Fruit fly (Drosophila melanogaster): ENCODE data around the gene CycC.

DNA sequence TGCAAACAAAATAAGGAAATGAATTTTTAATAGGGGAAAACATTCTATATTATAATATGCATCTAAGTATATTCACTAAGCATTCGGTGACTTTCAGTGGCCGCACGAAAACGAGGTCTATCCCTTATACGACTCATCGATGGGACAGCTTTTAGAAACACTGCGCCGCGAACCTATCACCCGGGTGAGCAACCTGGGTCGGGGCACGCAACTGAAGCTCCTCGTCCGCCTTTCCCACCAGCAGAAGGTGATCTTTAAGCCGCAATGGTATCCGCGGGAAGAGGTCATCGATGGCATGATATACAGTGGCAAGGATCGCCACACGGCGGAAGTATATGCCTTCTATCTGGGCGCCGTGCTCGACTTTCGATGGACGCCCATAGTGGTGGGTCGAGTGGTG lies 9.1 kb downstream of the CycC start:
- TF ChIP-seq psq (GFP tag; optimal IDR thresholded peaks at IDR 0.05) (no peak), pan (optimal IDR thresholded peaks at IDR 0.05) (no peak), Myc (optimal IDR thresholded peaks at IDR 0.05) (no peak), h (GFP tag; optimal IDR thresholded peaks at IDR 0.05) (no peak), brk (GFP tag; optimal IDR thresholded peaks at IDR 0.05) (no peak), Dfd (GFP tag; optimal IDR thresholded peaks at IDR 0.05) (no peak), lola (GFP tag; optimal IDR thresholded peaks at IDR 0.05) (no peak), Jra (GFP tag; optimal IDR thresholded peaks at IDR 0.05) (no peak), fru (GFP tag; optimal IDR thresholded peaks at IDR 0.05) (no peak)

Data from whole organism, wandering third instar larva.